Fruit fly (Drosophila melanogaster) whole organism, embryonic: Measurements from ENCODE around the gene CG7742.

ENCODE experiments used
- Adf1 ChIP-seq: fragments of 200-800 bp; sonication (Bioruptor generic); IDR thresholded peaks from 2 replicates; pipeline ENCODE4 v1.3.6; 2022; ENCODE audit warnings: missing biosample characterization, missing genetic modification characterization
- Bdp1 ChIP-seq: fragments of 200-800 bp; sonication (Bioruptor generic); optimal IDR thresholded peaks from 3 replicates; lab custom pipeline; 2016; ENCODE audit warnings: missing biosample characterization, missing genetic modification characterization
- C15 ChIP-seq: fragments of 200-800 bp; sonication (Bioruptor generic); IDR thresholded peaks from 3 replicates; pipeline ENCODE4 v1.3.6; 2022; ENCODE audit warnings: missing biosample characterization, missing genetic modification characterization
- CG10979 ChIP-seq: fragments of 200-800 bp; sonication (Bioruptor generic); optimal IDR thresholded peaks from 2 replicates; lab custom pipeline; 2018; ENCODE audit warnings: missing biosample characterization, mild to moderate bottlenecking, missing genetic modification characterization, moderate library complexity
- CG11723 ChIP-seq: fragments of 200-800 bp; sonication (Bioruptor generic); optimal IDR thresholded peaks from 2 replicates; lab custom pipeline; 2017; ENCODE audit warnings: missing biosample characterization, mild to moderate bottlenecking, missing genetic modification characterization
- CG12659 ChIP-seq: fragments of 200-800 bp; sonication (Bioruptor generic); optimal IDR thresholded peaks from 3 replicates; lab custom pipeline; 2017; ENCODE audit warnings: mild to moderate bottlenecking, missing biosample characterization, missing genetic modification reagents, missing genetic modification characterization
- CG12942 ChIP-seq: fragments of 200-800 bp; sonication (Bioruptor generic); optimal IDR thresholded peaks from 3 replicates; lab custom pipeline; 2016; ENCODE audit warnings: missing biosample characterization, missing genetic modification characterization
- CG2199 ChIP-seq: fragments of 200-800 bp; sonication (Bioruptor generic); IDR thresholded peaks from 3 replicates; pipeline ENCODE4 v1.3.6; 2022; ENCODE audit warnings: missing biosample characterization, missing genetic modification characterization
- CG3407 ChIP-seq: fragments of 200-800 bp; sonication (Bioruptor generic); optimal IDR thresholded peaks from 2 replicates; lab custom pipeline; 2018; ENCODE audit warnings: missing biosample characterization, mild to moderate bottlenecking, missing genetic modification characterization
- CG34224 ChIP-seq: fragments of 200-800 bp; sonication (Bioruptor generic); IDR thresholded peaks from 3 replicates; pipeline ENCODE4 v1.3.6; 2022; ENCODE audit warnings: missing biosample characterization, missing genetic modification characterization; ENCODE audit not compliant: partially characterized antibody
- CG3847 ChIP-seq: fragments of 200-800 bp; sonication (Bioruptor generic); IDR thresholded peaks from 2 replicates; pipeline ENCODE4 v1.3.6; 2022; ENCODE audit warnings: missing biosample characterization, missing genetic modification characterization
- CG4360 ChIP-seq: fragments of 200-800 bp; sonication (Bioruptor generic); IDR thresholded peaks from 2 replicates; pipeline ENCODE4 v1.3.6; 2022; ENCODE audit warnings: missing biosample characterization, missing genetic modification characterization
- CG4617 ChIP-seq: fragments of 200-800 bp; sonication (Bioruptor generic); optimal IDR thresholded peaks from 3 replicates; lab custom pipeline; 2016; ENCODE audit warnings: missing biosample characterization, missing genetic modification characterization, borderline replicate concordance
- CG6254 ChIP-seq: fragments of 200-800 bp; sonication (Bioruptor generic); optimal IDR thresholded peaks from 3 replicates; lab custom pipeline; 2017; ENCODE audit warnings: mild to moderate bottlenecking, missing biosample characterization, missing genetic modification reagents, missing genetic modification characterization
- CG6813 ChIP-seq: fragments of 200-800 bp; sonication (Bioruptor generic); optimal IDR thresholded peaks from 2 replicates; lab custom pipeline; 2017; ENCODE audit warnings: missing biosample characterization, missing genetic modification characterization, mild to moderate bottlenecking, moderate library complexity, missing genetic modification reagents
- CG7372 ChIP-seq: fragments of 200-800 bp; sonication (Bioruptor generic); IDR thresholded peaks from 2 replicates; pipeline ENCODE4 v1.3.6; 2022; ENCODE audit warnings: missing biosample characterization, missing genetic modification characterization
- CG7987 ChIP-seq: fragments of 200-800 bp; sonication (Bioruptor generic); optimal IDR thresholded peaks from 2 replicates; lab custom pipeline; 2018; ENCODE audit warnings: missing biosample characterization, mild to moderate bottlenecking, missing genetic modification characterization, moderate library complexity
- CG8924 ChIP-seq: fragments of 200-800 bp; optimal IDR thresholded peaks from 3 replicates; lab custom pipeline; 2019; ENCODE audit warnings: missing biosample characterization, mild to moderate bottlenecking, missing genetic modification characterization, moderate library complexity
- CG9609 ChIP-seq: fragments of 200-800 bp; sonication (Bioruptor generic); optimal IDR thresholded peaks from 3 replicates; lab custom pipeline; 2016; ENCODE audit warnings: missing biosample characterization, missing genetic modification characterization
- CG9727 ChIP-seq: fragments of 200-800 bp; sonication (Bioruptor generic); optimal IDR thresholded peaks from 3 replicates; lab custom pipeline; 2017; ENCODE audit warnings: missing biosample characterization, mild to moderate bottlenecking, missing genetic modification characterization
- CG9876 ChIP-seq: fragments of 200-800 bp; sonication (Bioruptor generic); optimal IDR thresholded peaks from 2 replicates; lab custom pipeline; 2016; ENCODE audit warnings: missing biosample characterization, missing genetic modification characterization
- CHES-1-like ChIP-seq: fragments of 200-800 bp; sonication (Bioruptor generic); optimal IDR thresholded peaks from 2 replicates; lab custom pipeline; 2016; ENCODE audit warnings: missing biosample characterization, missing genetic modification characterization
- Deaf1 ChIP-seq: fragments of 200-800 bp; optimal IDR thresholded peaks from 3 replicates; lab custom pipeline; 2019; ENCODE audit warnings: missing biosample characterization, mild to moderate bottlenecking, missing genetic modification characterization, moderate library complexity
- Doc3 ChIP-seq: fragments of 200-800 bp; sonication (Bioruptor generic); IDR thresholded peaks from 3 replicates; pipeline ENCODE4 v1.3.6; 2022; ENCODE audit warnings: missing biosample characterization, missing genetic modification characterization; ENCODE audit not compliant: partially characterized antibody
- GATAe ChIP-seq: fragments of 200-800 bp; sonication (Bioruptor generic); conservative IDR thresholded peaks from 2 replicates; pipeline ENCODE4 v1.3.6; 2022; ENCODE audit warnings: missing biosample characterization, missing genetic modification characterization
- Hr3 ChIP-seq: fragments of 200-800 bp; sonication (Bioruptor generic); optimal IDR thresholded peaks from 3 replicates; lab custom pipeline; 2016; ENCODE audit warnings: missing biosample characterization, missing genetic modification characterization
- Hr51 ChIP-seq, 2 experiments: fragments of 200-800 bp; sonication (Bioruptor generic); optimal IDR thresholded peaks; 2 replicates in 1 of 2; 3 replicates in 1 of 2; lab custom pipeline; 2016 to 2018; ENCODE audit warnings: missing biosample characterization in 2 of 2, missing genetic modification characterization in 2 of 2, mild to moderate bottlenecking in 1 of 2, moderate library complexity in 1 of 2
- Jarid2 ChIP-seq: fragments of 200-800 bp; sonication (Bioruptor generic); optimal IDR thresholded peaks from 3 replicates; lab custom pipeline; 2017; ENCODE audit warnings: mild to moderate bottlenecking, missing biosample characterization, missing genetic modification reagents, missing genetic modification characterization
- Lhr ChIP-seq: fragments of 200-800 bp; sonication (Bioruptor generic); optimal IDR thresholded peaks from 3 replicates; lab custom pipeline; 2017; ENCODE audit warnings: mild to moderate bottlenecking, missing biosample characterization, missing genetic modification reagents, missing genetic modification characterization
- Myb ChIP-seq: fragments of 200-800 bp; sonication (Bioruptor generic); optimal IDR thresholded peaks from 2 replicates; lab custom pipeline; 2016; ENCODE audit warnings: missing biosample characterization, missing genetic modification characterization
- Nf-YB ChIP-seq: fragments of 200-800 bp; sonication (Bioruptor generic); optimal IDR thresholded peaks from 3 replicates; lab custom pipeline; 2019; ENCODE audit warnings: missing biosample characterization, mild to moderate bottlenecking, missing genetic modification characterization, moderate library complexity
- PHDP ChIP-seq: fragments of 200-800 bp; sonication (Bioruptor generic); optimal IDR thresholded peaks from 3 replicates; lab custom pipeline; 2018; ENCODE audit warnings: missing biosample characterization, mild to moderate bottlenecking, missing genetic modification characterization, moderate library complexity
- Scr ChIP-seq: fragments of 200-800 bp; sonication (Bioruptor generic); IDR thresholded peaks from 2 replicates; pipeline ENCODE4 v1.3.6; 2022; ENCODE audit warnings: missing biosample characterization, missing genetic modification characterization; ENCODE audit not compliant: partially characterized antibody
- YL-1 ChIP-seq: fragments of 200-800 bp; sonication (Bioruptor generic); optimal IDR thresholded peaks from 3 replicates; lab custom pipeline; 2017; ENCODE audit warnings: missing biosample characterization, mild to moderate bottlenecking, missing genetic modification characterization
- ap ChIP-seq: fragments of 200-800 bp; sonication (Bioruptor generic); IDR thresholded peaks from 2 replicates; pipeline ENCODE4 v1.3.6; 2022; ENCODE audit warnings: missing biosample characterization, missing genetic modification characterization
- br ChIP-seq: fragments of >200 bp; optimal IDR thresholded peaks from 2 replicates; lab custom pipeline; 2017
- dmrt11E ChIP-seq: fragments of 200-800 bp; sonication (Bioruptor generic); optimal IDR thresholded peaks from 3 replicates; lab custom pipeline; 2018; ENCODE audit warnings: missing biosample characterization, mild to moderate bottlenecking, missing genetic modification characterization, moderate library complexity
- gcm2 ChIP-seq: fragments of 200-800 bp; sonication (Bioruptor generic); optimal IDR thresholded peaks from 2 replicates; lab custom pipeline; 2016; ENCODE audit warnings: missing biosample characterization, missing genetic modification characterization
- gsb ChIP-seq: fragments of 200-800 bp; sonication (Bioruptor generic); IDR thresholded peaks from 2 replicates; pipeline ENCODE4 v1.3.6; 2022; ENCODE audit warnings: missing biosample characterization, missing genetic modification characterization
- hb ChIP-seq: fragments of 200-800 bp; sonication (Bioruptor generic); IDR thresholded peaks from 3 replicates; pipeline ENCODE4 v1.3.6; 2022; ENCODE audit warnings: missing biosample characterization, missing genetic modification characterization; ENCODE audit not compliant: partially characterized antibody
- hbn ChIP-seq: fragments of 200-800 bp; sonication (Bioruptor generic); IDR thresholded peaks from 2 replicates; pipeline ENCODE4 v1.3.6; 2022; ENCODE audit warnings: missing biosample characterization, missing genetic modification characterization; ENCODE audit not compliant: partially characterized antibody
- kni ChIP-seq: fragments of 200-800 bp; sonication (Bioruptor generic); optimal IDR thresholded peaks from 3 replicates; lab custom pipeline; 2017; ENCODE audit warnings: mild to moderate bottlenecking, missing biosample characterization, missing genetic modification reagents, missing genetic modification characterization
- lmd ChIP-seq: fragments of 200-800 bp; sonication (Bioruptor generic); IDR thresholded peaks from 2 replicates; pipeline ENCODE4 v1.3.6; 2022; ENCODE audit warnings: missing biosample characterization, missing genetic modification characterization
- schlank ChIP-seq: fragments of 200-800 bp; sonication (Bioruptor generic); optimal IDR thresholded peaks from 2 replicates; lab custom pipeline; 2018; ENCODE audit warnings: missing biosample characterization, mild to moderate bottlenecking, missing genetic modification characterization
- sd ChIP-seq: fragments of 200-800 bp; sonication (Bioruptor generic); optimal IDR thresholded peaks from 3 replicates; lab custom pipeline; 2018; ENCODE audit warnings: missing biosample characterization, mild to moderate bottlenecking, missing genetic modification characterization, moderate library complexity
- tap ChIP-seq: fragments of 200-800 bp; optimal IDR thresholded peaks from 3 replicates; lab custom pipeline; 2019; ENCODE audit warnings: missing biosample characterization, mild to moderate bottlenecking, missing genetic modification characterization, moderate library complexity
- tna ChIP-seq: fragments of 200-800 bp; sonication (Bioruptor generic); IDR thresholded peaks from 2 replicates; pipeline ENCODE4 v1.3.6; 2022; ENCODE audit warnings: missing biosample characterization, missing genetic modification characterization; ENCODE audit not compliant: partially characterized antibody
- toy ChIP-seq: fragments of 200-800 bp; sonication (Bioruptor generic); IDR thresholded peaks from 2 replicates; pipeline ENCODE4 v1.3.6; 2022; ENCODE audit warnings: missing biosample characterization, missing genetic modification characterization
- tx ChIP-seq: fragments of 200-800 bp; sonication (Bioruptor generic); optimal IDR thresholded peaks from 2 replicates; lab custom pipeline; 2016; ENCODE audit warnings: missing biosample characterization, missing genetic modification characterization
- usp ChIP-seq: fragments of >200 bp; optimal IDR thresholded peaks from 2 replicates; lab custom pipeline; 2017; ENCODE audit warnings: missing biosample characterization, missing genetic modification characterization
- zen2 ChIP-seq: fragments of 200-800 bp; sonication (Bioruptor generic); IDR thresholded peaks from 3 replicates; pipeline ENCODE4 v1.3.6; 2022; ENCODE audit warnings: missing biosample characterization, missing genetic modification characterization; ENCODE audit not compliant: partially characterized antibody

CG7742 gene

DNA sequence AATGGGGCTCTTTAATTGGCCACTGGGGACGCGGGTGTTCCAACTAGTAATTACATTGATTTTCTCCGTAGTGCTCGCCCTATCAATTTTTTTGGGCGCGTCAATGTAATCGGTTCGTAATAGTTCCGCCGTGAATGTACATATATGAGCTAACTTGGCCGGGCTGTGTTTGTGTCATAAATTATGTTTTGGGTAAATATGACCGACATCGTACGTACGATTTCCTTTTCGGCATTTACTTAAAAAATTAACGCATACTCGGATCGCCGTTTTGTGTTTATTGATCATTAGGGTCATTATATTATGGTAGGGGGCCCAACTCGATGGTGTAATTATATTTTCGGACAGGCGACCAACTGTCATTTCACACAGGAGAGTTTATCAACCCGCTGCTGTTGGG lies 18.2 kb downstream of the CG7742 start (continued):
- TF ChIP-seq CG3847 (GFP tag; lab: Robert Waterston, UW) (peak; percentile 11; the same call in 1 of the 2 replicates), usp (no peak), CG6813 (GFP tag; lab: Kevin White, UChicago) (peak; percentile 56), tap (no peak), Myb (GFP tag; lab: Kevin White, UChicago) (no peak), zen2 (GFP tag; lab: Robert Waterston, UW) (no peak), GATAe (GFP tag; lab: Robert Waterston, UW) (no peak), gcm2 (GFP tag; lab: Kevin White, UChicago) (no peak), CG12659 (GFP tag; lab: Kevin White, UChicago) (peak; percentile 48), CG6254 (GFP tag; lab: Kevin White, UChicago) (peak; percentile 21), ap (GFP tag; lab: Robert Waterston, UW) (0 out of 2 replicates have a peak, but pooled peaks have one; percentile 13), Scr (GFP tag; lab: Robert Waterston, UW) (no peak), CG9876 (GFP tag; lab: Kevin White, UChicago) (no peak), lmd (GFP tag; lab: Robert Waterston, UW) (no peak), CG34224 (GFP tag; lab: Robert Waterston, UW) (no peak), Deaf1 (tag; lab: Kevin White, UChicago) (no peak), Bdp1 (GFP tag; lab: Kevin White, UChicago) (peak; percentile 11), Nf-YB (GFP tag; lab: Kevin White, UChicago) (no peak), CG8924 (tag; lab: Kevin White, UChicago) (no peak), Hr51 (GFP tag; optimal IDR thresholded peaks at IDR 0.05; lab: Kevin White, UChicago) (no peak), YL-1 (peak; percentile 16), CG4360 (no peak), Hr3 (GFP tag; lab: Kevin White, UChicago) (no peak), schlank (tag; lab: Kevin White, UChicago) (peak; percentile 58), CG7987 (GFP tag; lab: Kevin White, UChicago) (peak; percentile 77), Jarid2 (GFP tag; lab: Kevin White, UChicago) (peak; percentile 34), CG12942 (peak; percentile 10), C15 (GFP tag; lab: Robert Waterston, UW) (no peak), CG3407 (GFP tag; lab: Kevin White, UChicago) (peak; percentile 67), tna (GFP tag; lab: Robert Waterston, UW) (no peak), hbn (GFP tag; lab: Robert Waterston, UW) (no peak), CG10979 (tag; lab: Kevin White, UChicago) (no peak), hb (GFP tag; lab: Robert Waterston, UW) (no peak), dmrt11E (tag; lab: Kevin White, UChicago) (no peak), CG7372 (GFP tag; lab: Robert Waterston, UW) (0 out of 2 replicates have a peak, but pooled peaks have one; percentile 13), toy (GFP tag; lab: Robert Waterston, UW) (no peak), Doc3 (GFP tag; lab: Robert Waterston, UW) (no peak), CHES-1-like (GFP tag; lab: Kevin White, UChicago) (no peak), CG9727 (peak; percentile 34), sd (no peak), CG4617 (GFP tag; lab: Kevin White, UChicago) (no peak), tx (GFP tag; lab: Kevin White, UChicago) (no peak), Adf1 (GFP tag; lab: Robert Waterston, UW) (peak; percentile 37; the same call in 1 of the 2 replicates), CG2199 (GFP tag; lab: Robert Waterston, UW) (no peak), Lhr (GFP tag; lab: Kevin White, UChicago) (no peak), PHDP (tag; lab: Kevin White, UChicago) (no peak), CG11723 (GFP tag; lab: Kevin White, UChicago) (no peak), CG9609 (GFP tag; lab: Kevin White, UChicago) (no peak), gsb (GFP tag; lab: Robert Waterston, UW) (no peak), br (lab: Kevin White, UChicago) (no peak), kni (peak; percentile 65)
